Worm (Caenorhabditis elegans): ENCODE data around the gene C18F10.7.

- TF ChIP-seq B0035.1 (tag; optimal IDR thresholded peaks at IDR 0.05) (no peak), ama-1 (optimal IDR thresholded peaks at IDR 0.05) (no peak), ama-1 (GFP tag; optimal IDR thresholded peaks at IDR 0.05) (no peak), ceh-27 (GFP tag; optimal IDR thresholded peaks at IDR 0.05) (peak; percentile 78), mcd-1 (GFP tag; IDR thresholded peaks at IDR 0.05) (no peak), F39B2.1 (GFP tag; IDR thresholded peaks at IDR 0.05) (no peak), lsy-27 (tag; optimal IDR thresholded peaks at IDR 0.05; ENCODE audit: borderline replicate concordance, insufficient read depth) (no peak), Y53F4B.3 (GFP tag; IDR thresholded peaks at IDR 0.05) (no peak), egl-44 (GFP tag; IDR thresholded peaks at IDR 0.05) (no peak), nhr-120 (GFP tag; IDR thresholded peaks at IDR 0.05) (no peak), Y79H2A.3 (GFP tag; conservative IDR thresholded peaks at IDR 0.05) (no peak), atf-7 (tag; optimal IDR thresholded peaks at IDR 0.05) (no peak)
These were observed 25.0 kb upstream of the C18F10.7 start, which contains the start of gene F47D12.9 for ce11 chrIII:6303114-6303647.

All from whole organism, young adult.